Worm (Caenorhabditis elegans) whole organism, L4 larva: ENCODE measurements around the gene F28B4.4.

ENCODE experiments used
- Y5F2A.4 ChIP-seq: fragments of 200-800 bp; sonication (Bioruptor generic); optimal IDR thresholded peaks from 2 replicates; lab custom pipeline; 2018; ENCODE audit warnings: mild to moderate bottlenecking, missing genetic modification characterization, missing compliant biosample characterization
- aly-2 ChIP-seq: sonication (generic microtip); optimal IDR thresholded peaks from 2 replicates; lab custom pipeline; 2018; ENCODE audit warnings: missing biosample characterization, missing genetic modification characterization
- ceh-28 ChIP-seq: fragments of 150-350 bp; optimal IDR thresholded peaks from 2 replicates; lab custom pipeline; 2014; ENCODE audit warnings: missing biosample characterization, missing genetic modification reagents, missing genetic modification characterization
- madf-9 ChIP-seq: fragments of 200-800 bp; sonication (Bioruptor generic); conservative IDR thresholded peaks from 2 replicates; pipeline ENCODE4 v1.3.6; 2022; ENCODE audit warnings: missing genetic modification reagents, missing genetic modification characterization, missing compliant biosample characterization

DNA sequence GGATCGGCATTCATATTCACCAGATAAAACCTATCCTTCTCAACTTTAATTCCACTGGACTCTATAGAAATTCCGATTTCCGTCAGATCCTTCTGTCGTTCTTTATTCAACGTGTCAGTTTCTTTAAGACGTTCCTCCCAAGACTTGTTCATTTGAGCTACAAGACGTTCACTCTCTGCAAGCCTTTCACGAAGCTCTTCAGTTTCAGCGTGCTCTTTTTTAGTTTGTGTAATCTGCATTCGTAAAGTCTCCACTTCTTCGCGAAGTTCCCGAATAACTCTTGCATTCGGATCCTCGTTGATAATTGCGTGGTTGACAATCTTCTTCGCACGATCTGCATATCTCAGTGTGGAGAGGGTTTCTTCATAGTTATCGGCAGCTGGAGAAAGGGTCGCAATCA, 32.7 kb downstream of the F28B4.4 start:
- TF ChIP-seq ceh-28 (no peak), Y5F2A.4 (GFP tag; lab: Kevin White, UChicago) (no peak), madf-9 (no peak), aly-2 (no peak)
